Worm (Caenorhabditis elegans) whole organism, early embryonic: Measurements from ENCODE around the gene sru-17.

ENCODE experiments used
- hmbx-1 ChIP-seq: sonication (generic microtip); optimal IDR thresholded peaks from 2 replicates; lab custom pipeline; 2016; ENCODE audit warnings: mild to moderate bottlenecking, missing genetic modification characterization, missing compliant biosample characterization
- hmg-4 ChIP-seq: fragments of 200-800 bp; sonication (Bioruptor generic); optimal IDR thresholded peaks from 2 replicates; lab custom pipeline; 2018; ENCODE audit warnings: mild to moderate bottlenecking, missing genetic modification characterization, missing compliant biosample characterization
- hnd-1 ChIP-seq: sonication (generic microtip); optimal IDR thresholded peaks from 2 replicates; lab custom pipeline; 2016; ENCODE audit warnings: missing genetic modification characterization, missing compliant biosample characterization

DNA sequence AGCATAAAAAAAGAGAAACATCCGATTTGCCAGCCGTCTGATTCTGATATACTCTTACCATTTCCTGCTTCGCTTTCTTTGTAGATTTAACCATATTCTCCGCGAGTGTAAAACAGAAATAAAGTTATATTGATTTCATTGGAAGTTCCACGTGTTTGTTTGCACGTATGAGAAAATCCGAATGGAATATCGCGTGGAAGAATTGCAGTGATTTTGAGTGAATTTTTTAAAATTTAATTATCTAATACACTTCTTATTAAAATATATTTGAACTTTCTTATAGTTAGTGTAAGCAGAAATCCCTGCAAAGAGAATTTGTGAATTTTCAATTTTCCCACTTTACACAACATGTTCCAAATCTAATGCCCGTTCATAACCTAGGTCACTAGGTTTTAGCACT is 25.6 kb downstream of the sru-17 start, which contains the start of gene F53B2.5:
- TF ChIP-seq hnd-1 (tag; lab: Kevin White, UChicago) (no peak), hmg-4 (GFP tag; lab: Kevin White, UChicago) (no peak), hmbx-1 (tag; lab: Kevin White, UChicago) (no peak)
